Fruit fly (Drosophila melanogaster): ENCODE measurements around the gene RpS5a.

The RpS5a gene

DNA sequence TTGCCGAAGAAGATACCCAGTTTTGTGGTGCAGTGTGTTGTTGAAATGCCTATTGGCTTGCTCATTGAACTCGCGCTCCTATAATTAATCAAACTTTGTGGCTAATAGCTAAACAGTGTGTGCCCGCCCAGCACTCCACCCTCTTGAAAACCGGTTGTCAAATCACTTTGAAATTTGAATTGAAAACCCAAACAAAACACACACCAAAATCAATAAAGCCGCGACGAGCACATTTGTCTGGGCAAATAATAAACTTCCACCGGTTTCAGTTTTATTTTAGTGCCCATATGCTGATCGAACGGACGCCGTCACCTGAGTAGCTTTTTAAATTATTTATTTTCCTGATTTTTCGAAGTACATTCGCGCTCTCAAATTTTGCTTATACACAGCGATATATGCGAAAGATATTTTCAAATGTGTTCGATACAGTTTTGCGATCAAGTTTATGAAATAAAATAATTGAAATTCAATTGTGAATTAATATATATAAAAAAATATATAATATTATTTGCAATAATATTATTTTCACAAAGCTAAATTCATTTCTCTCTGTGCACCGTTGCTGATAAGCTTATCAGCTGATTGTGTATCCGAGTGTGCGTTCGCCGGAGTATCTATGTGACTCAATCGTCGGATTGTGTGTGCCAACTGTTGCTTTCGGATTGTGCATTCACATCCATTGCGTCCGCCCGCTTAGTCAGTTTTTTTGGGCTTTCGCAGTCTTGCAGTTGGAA lies 18.2 kb downstream of the RpS5a start (continued):
- TF ChIP-seq CG43689 (GFP tag; IDR thresholded peaks at IDR 0.05) (peak; percentile 25; the same call in 1 of the 2 replicates), klu (GFP tag; IDR thresholded peaks at IDR 0.05) (peak; percentile 68; the same call in 1 of the 2 replicates), mld (GFP tag; IDR thresholded peaks at IDR 0.05; ENCODE audit: partially characterized antibody) (no peak), CG7786 (GFP tag; optimal IDR thresholded peaks at IDR 0.05) (no peak), yki (optimal IDR thresholded peaks at IDR 0.05) (no peak), sob (GFP tag; IDR thresholded peaks at IDR 0.05) (peak; percentile 73), jing (GFP tag; optimal IDR thresholded peaks at IDR 0.05) (no peak), chif (GFP tag; optimal IDR thresholded peaks at IDR 0.05) (no peak), CG10366 (GFP tag; IDR thresholded peaks at IDR 0.05) (peak; percentile 74), CG31441 (GFP tag; IDR thresholded peaks at IDR 0.05) (peak; percentile 89), Chrac-16 (GFP tag; optimal IDR thresholded peaks at IDR 0.05) (peak; percentile 49), eyg (GFP tag; optimal IDR thresholded peaks at IDR 0.05) (no peak), exex (tag; optimal IDR thresholded peaks at IDR 0.05) (peak; percentile 62), Jarid2 (GFP tag; optimal IDR thresholded peaks at IDR 0.05) (no peak), Ada2b (GFP tag; IDR thresholded peaks at IDR 0.05) (peak; percentile 72), Hr3 (GFP tag; optimal IDR thresholded peaks at IDR 0.05) (peak; percentile 76), CG32532 (GFP tag; IDR thresholded peaks at IDR 0.05) (peak; percentile 75), CG10654 (GFP tag; optimal IDR thresholded peaks at IDR 0.05) (peak; percentile 66), hth (optimal IDR thresholded peaks at IDR 0.05) (no peak), fd96Cb (tag; optimal IDR thresholded peaks at IDR 0.05) (peak; percentile 80), CG17385 (GFP tag; optimal IDR thresholded peaks at IDR 0.05) (peak; percentile 84), Max (GFP tag; optimal IDR thresholded peaks at IDR 0.05) (peak; percentile 71), CG7271 (tag; optimal IDR thresholded peaks at IDR 0.05) (peak; percentile 47), ro (GFP tag; IDR thresholded peaks at IDR 0.05) (no peak), ERR (GFP tag; optimal IDR thresholded peaks at IDR 0.05) (no peak), fd102C (GFP tag; optimal IDR thresholded peaks at IDR 0.05) (peak; percentile 6), CG8359 (GFP tag; optimal IDR thresholded peaks at IDR 0.05; ENCODE audit: borderline replicate concordance) (peak; percentile 36), stc (GFP tag; IDR thresholded peaks at IDR 0.05) (peak; percentile 87), MESR4 (GFP tag; optimal IDR thresholded peaks at IDR 0.05) (no peak), CG3838 (GFP tag; optimal IDR thresholded peaks at IDR 0.05) (no peak), HLHmδ (GFP tag; optimal IDR thresholded peaks at IDR 0.05) (no peak), CG30403 (GFP tag; optimal IDR thresholded peaks at IDR 0.05) (peak; percentile 60), CG11696 (GFP tag; IDR thresholded peaks at IDR 0.05) (no peak), vnd (GFP tag; IDR thresholded peaks at IDR 0.05; ENCODE audit: partially characterized antibody) (no peak), tup (GFP tag; optimal IDR thresholded peaks at IDR 0.05) (peak; percentile 16), CG14050 (GFP tag; IDR thresholded peaks at IDR 0.05) (peak; percentile 69; the same call in 2 of the 3 replicates), CG4282 (GFP tag; optimal IDR thresholded peaks at IDR 0.05) (no peak), CG11456 (GFP tag; IDR thresholded peaks at IDR 0.05) (peak; percentile 70; the same call in 1 of the 3 replicates), CG5180 (GFP tag; optimal IDR thresholded peaks at IDR 0.05) (peak; percentile 57), unpg (GFP tag; optimal IDR thresholded peaks at IDR 0.05) (peak; percentile 87), CG12219 (GFP tag; optimal IDR thresholded peaks at IDR 0.05) (peak; percentile 27), CG3065 (GFP tag; optimal IDR thresholded peaks at IDR 0.05) (peak; percentile 22), Scr (GFP tag; IDR thresholded peaks at IDR 0.05; ENCODE audit: partially characterized antibody) (no peak), lab (GFP tag; optimal IDR thresholded peaks at IDR 0.05) (peak; percentile 91), CG10543 (GFP tag; optimal IDR thresholded peaks at IDR 0.05) (peak; percentile 79), nom (GFP tag; optimal IDR thresholded peaks at IDR 0.05) (no peak), Bgb (GFP tag; IDR thresholded peaks at IDR 0.05; ENCODE audit: partially characterized antibody) (no peak), unc-4 (GFP tag; IDR thresholded peaks at IDR 0.05; ENCODE audit: partially characterized antibody) (no peak), vfl (GFP tag; optimal IDR thresholded peaks at IDR 0.05) (peak; percentile 58)

Data from whole organism, embryonic.